Fruit fly (Drosophila melanogaster) whole organism, pupa: ENCODE data around the gene Kua.

Experiments
- CG13204 ChIP-seq: fragments of 200-800 bp; sonication (Bioruptor generic); optimal IDR thresholded peaks from 2 replicates; lab custom pipeline; 2018; ENCODE audit warnings: missing biosample characterization, mild to moderate bottlenecking, missing genetic modification characterization, moderate library complexity
- CG14655 ChIP-seq: fragments of 200-800 bp; sonication (Bioruptor generic); optimal IDR thresholded peaks from 3 replicates; lab custom pipeline; 2017; ENCODE audit warnings: mild to moderate bottlenecking, missing biosample characterization, missing genetic modification reagents, missing genetic modification characterization
- CG15710 ChIP-seq: fragments of 200-800 bp; sonication (Bioruptor generic); optimal IDR thresholded peaks from 2 replicates; lab custom pipeline; 2018; ENCODE audit warnings: missing biosample characterization, mild to moderate bottlenecking, missing genetic modification characterization, moderate library complexity
- CG17806 ChIP-seq: fragments of 200-800 bp; sonication (Bioruptor generic); optimal IDR thresholded peaks from 2 replicates; lab custom pipeline; 2018; ENCODE audit warnings: missing biosample characterization, mild to moderate bottlenecking, missing genetic modification characterization, moderate library complexity
- CG32121 ChIP-seq: fragments of 200-800 bp; sonication (Bioruptor generic); IDR thresholded peaks from 2 replicates; pipeline ENCODE4 v1.3.6; 2022; ENCODE audit warnings: missing biosample characterization, missing genetic modification characterization
- CG4496 ChIP-seq: fragments of 200-800 bp; sonication (Bioruptor generic); IDR thresholded peaks from 3 replicates; pipeline ENCODE4 v1.3.6; 2022; ENCODE audit warnings: missing biosample characterization, missing genetic modification characterization
- CG8159 ChIP-seq: fragments of 200-800 bp; sonication (Bioruptor generic); optimal IDR thresholded peaks from 3 replicates; lab custom pipeline; 2018; ENCODE audit warnings: missing biosample characterization, mild to moderate bottlenecking, missing genetic modification characterization, moderate library complexity
- CG9948 ChIP-seq: fragments of 200-800 bp; sonication (Bioruptor generic); optimal IDR thresholded peaks from 2 replicates; lab custom pipeline; 2018; ENCODE audit warnings: missing biosample characterization, mild to moderate bottlenecking, missing genetic modification characterization, moderate library complexity
- D1 ChIP-seq: fragments of 200-800 bp; sonication (Bioruptor generic); optimal IDR thresholded peaks from 2 replicates; lab custom pipeline; 2018; ENCODE audit warnings: missing biosample characterization, mild to moderate bottlenecking, missing genetic modification characterization, moderate library complexity
- Ets98B ChIP-seq: fragments of 200-800 bp; sonication (Bioruptor generic); IDR thresholded peaks from 2 replicates; pipeline ENCODE4 v1.3.6; 2022; ENCODE audit warnings: missing biosample characterization, missing genetic modification characterization
- Pif1A ChIP-seq: fragments of 200-800 bp; sonication (Bioruptor generic); optimal IDR thresholded peaks from 3 replicates; lab custom pipeline; 2016; ENCODE audit warnings: missing biosample characterization, missing genetic modification characterization
- Pif1B ChIP-seq: fragments of 200-800 bp; sonication (Bioruptor generic); optimal IDR thresholded peaks from 3 replicates; lab custom pipeline; 2016; ENCODE audit warnings: missing biosample characterization, missing genetic modification characterization
- Snoo ChIP-seq: fragments of 200-800 bp; sonication (Bioruptor generic); optimal IDR thresholded peaks from 3 replicates; lab custom pipeline; 2017; ENCODE audit warnings: missing biosample characterization, mild to moderate bottlenecking, missing genetic modification characterization, inconsistent platforms
- gl ChIP-seq: fragments of 200-800 bp; sonication (Bioruptor generic); optimal IDR thresholded peaks from 2 replicates; lab custom pipeline; 2018; ENCODE audit warnings: missing biosample characterization, mild to moderate bottlenecking, missing genetic modification characterization

DNA sequence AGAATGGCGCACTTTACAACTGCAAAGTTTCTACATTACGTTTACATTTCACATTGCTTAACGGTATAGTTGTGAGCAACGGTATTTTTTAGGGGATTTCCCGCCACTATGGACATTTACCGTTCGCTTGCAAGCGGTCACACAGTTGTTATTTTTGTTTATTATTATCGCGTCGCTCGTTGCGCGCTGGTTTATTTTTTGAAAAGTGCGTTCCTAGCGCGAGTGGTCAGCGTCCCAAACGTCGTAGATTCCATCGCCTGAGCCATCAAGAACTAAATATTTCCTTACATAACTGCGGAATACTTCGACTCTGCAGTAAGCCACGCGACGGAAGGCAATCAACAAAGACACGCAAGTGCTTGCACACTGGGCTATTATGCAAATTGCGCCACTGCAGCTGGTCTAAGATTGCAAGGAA is 31.1 kb upstream of the Kua start, which contains the start of gene bwa:
- TF ChIP-seq CG4496 (no peak), Pif1A (GFP tag; lab: Kevin White, UChicago) (no peak), Pif1B (GFP tag; lab: Kevin White, UChicago) (no peak), CG15710 (tag; lab: Kevin White, UChicago) (no peak), CG17806 (tag; lab: Kevin White, UChicago) (no peak), D1 (tag; lab: Kevin White, UChicago) (no peak), CG13204 (GFP tag; lab: Kevin White, UChicago) (no peak), Snoo (no peak), CG8159 (tag; lab: Kevin White, UChicago) (no peak), Ets98B (no peak; the same call in 1 of the 2 replicates), CG14655 (GFP tag; lab: Kevin White, UChicago) (no peak), CG9948 (no peak), CG32121 (no peak), gl (tag; lab: Kevin White, UChicago) (peak; percentile 19)
